Worm (Caenorhabditis elegans): ENCODE data around the gene R11.3.

DNA sequence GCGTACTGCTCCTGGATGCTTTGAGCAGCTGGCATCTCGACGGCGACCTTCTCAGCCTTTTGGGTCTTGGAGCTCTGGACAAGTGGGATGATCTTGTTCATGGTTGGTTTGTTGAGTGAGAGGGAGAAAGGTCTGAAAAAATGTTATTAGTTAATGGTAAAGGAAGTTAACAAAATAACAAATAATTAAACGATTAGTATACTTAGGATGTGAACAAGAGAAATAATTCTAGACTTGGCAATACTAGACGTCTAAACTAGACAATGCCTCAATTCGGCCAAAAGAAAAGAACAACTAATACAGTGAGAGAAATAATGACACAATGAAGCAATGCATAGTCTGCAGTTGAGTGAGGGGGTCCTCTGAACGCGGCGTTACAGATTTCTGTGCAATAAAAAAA lies 11.5 kb upstream of the R11.3 start, which contains the start of gene R11.4:
- TF ChIP-seq ceh-18 (tag; optimal IDR thresholded peaks at IDR 0.05) (no peak), ceh-31 (tag; optimal IDR thresholded peaks at IDR 0.05) (no peak), lim-6 (tag; optimal IDR thresholded peaks at IDR 0.05) (no peak), pag-3 (tag; optimal IDR thresholded peaks at IDR 0.05; ENCODE audit: borderline replicate concordance) (no peak), nhr-232 (tag; optimal IDR thresholded peaks at IDR 0.05) (no peak), unc-86 (tag; optimal IDR thresholded peaks at IDR 0.05) (no peak), hlh-13 (GFP tag; optimal IDR thresholded peaks at IDR 0.05) (no peak), pqm-1 (tag; optimal IDR thresholded peaks at IDR 0.05) (no peak), hlh-30 (tag; optimal IDR thresholded peaks at IDR 0.05; ENCODE audit: insufficient read depth) (no peak), hlh-8 (tag; optimal IDR thresholded peaks at IDR 0.05) (no peak), ama-1 (optimal IDR thresholded peaks at IDR 0.05) (no peak), ceh-9 (tag; optimal IDR thresholded peaks at IDR 0.05) (no peak), elt-2 (tag; optimal IDR thresholded peaks at IDR 0.05) (no peak)
